Worm (Caenorhabditis elegans): Measurements from ENCODE around the gene arrd-11.

DNA sequence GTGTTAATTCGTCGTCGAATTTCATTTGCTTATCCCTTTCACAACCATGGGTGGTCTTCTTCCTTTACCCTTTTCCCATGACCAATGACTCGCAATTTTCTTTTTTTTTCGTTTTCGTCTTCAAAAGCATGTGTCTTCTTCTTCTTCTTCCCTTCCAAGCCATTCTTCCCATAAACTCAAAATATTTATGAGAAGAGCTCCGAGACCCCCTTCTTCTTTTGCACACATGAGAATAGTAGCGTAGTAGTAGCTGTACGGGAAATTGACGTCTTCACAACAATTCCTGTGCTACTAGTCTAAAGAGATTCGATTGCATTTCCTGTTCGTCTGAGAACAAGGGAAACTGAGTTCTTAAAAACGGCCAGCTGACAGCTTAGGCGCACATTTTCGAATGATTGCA, 49.1 kb downstream of the arrd-11 start:
- TF ChIP-seq med-1 (GFP tag; optimal IDR thresholded peaks at IDR 0.05; ENCODE audit: insufficient read depth) (no peak), klf-2 (GFP tag; conservative IDR thresholded peaks at IDR 0.05) (no peak), ztf-23 (GFP tag; IDR thresholded peaks at IDR 0.05) (no peak), tab-1 (GFP tag; IDR thresholded peaks at IDR 0.05) (no peak), ztf-29 (GFP tag; IDR thresholded peaks at IDR 0.05) (no peak), T22C8.4 (GFP tag; IDR thresholded peaks at IDR 0.05) (no peak), flt-1 (GFP tag; IDR thresholded peaks at IDR 0.05) (no peak), cog-1 (tag; optimal IDR thresholded peaks at IDR 0.05) (no peak), ref-1 (GFP tag; conservative IDR thresholded peaks at IDR 0.05) (no peak)
